Fruit fly (Drosophila melanogaster) whole organism, embryonic: Measurements from ENCODE around the gene PXo.

Experiments
- Bdp1 ChIP-seq: fragments of 200-800 bp; sonication (Bioruptor generic); optimal IDR thresholded peaks from 3 replicates; lab custom pipeline; 2016; ENCODE audit warnings: missing biosample characterization, missing genetic modification characterization
- Bgb ChIP-seq: fragments of 200-800 bp; sonication (Bioruptor generic); IDR thresholded peaks from 2 replicates; pipeline ENCODE4 v1.3.6; 2022; ENCODE audit warnings: missing biosample characterization, missing genetic modification characterization; ENCODE audit not compliant: partially characterized antibody
- CG13287 ChIP-seq: fragments of 200-800 bp; sonication (Bioruptor generic); IDR thresholded peaks from 2 replicates; pipeline ENCODE4 v1.3.6; 2022; ENCODE audit warnings: missing biosample characterization, missing genetic modification characterization; ENCODE audit not compliant: partially characterized antibody
- CG13775 ChIP-seq: fragments of 200-800 bp; sonication (Bioruptor generic); optimal IDR thresholded peaks from 3 replicates; lab custom pipeline; 2017; ENCODE audit warnings: missing biosample characterization, mild to moderate bottlenecking, missing genetic modification characterization
- CG14710 ChIP-seq: fragments of 200-800 bp; sonication (Bioruptor generic); optimal IDR thresholded peaks from 3 replicates; lab custom pipeline; 2019; ENCODE audit warnings: missing biosample characterization, mild to moderate bottlenecking, missing genetic modification characterization, moderate library complexity
- CG15514 ChIP-seq: fragments of 200-800 bp; sonication (Bioruptor generic); optimal IDR thresholded peaks from 3 replicates; lab custom pipeline; 2017; ENCODE audit warnings: missing biosample characterization, missing genetic modification characterization, mild to moderate bottlenecking, moderate library complexity, missing genetic modification reagents
- CG15601 ChIP-seq: fragments of 200-800 bp; sonication (Bioruptor generic); optimal IDR thresholded peaks from 3 replicates; lab custom pipeline; 2019; ENCODE audit warnings: missing biosample characterization, mild to moderate bottlenecking, missing genetic modification characterization, moderate library complexity
- CG17385 ChIP-seq: fragments of 200-800 bp; sonication (Bioruptor generic); optimal IDR thresholded peaks from 3 replicates; lab custom pipeline; 2018; ENCODE audit warnings: missing biosample characterization, mild to moderate bottlenecking, missing genetic modification characterization
- CG2116 ChIP-seq: fragments of 200-800 bp; sonication (Bioruptor generic); optimal IDR thresholded peaks from 3 replicates; lab custom pipeline; 2018; ENCODE audit warnings: missing biosample characterization, mild to moderate bottlenecking, missing genetic modification characterization
- CG30431 ChIP-seq: fragments of 200-800 bp; sonication (Bioruptor generic); optimal IDR thresholded peaks from 2 replicates; lab custom pipeline; 2017; ENCODE audit warnings: missing biosample characterization, missing genetic modification characterization
- CG42726 ChIP-seq: fragments of 200-800 bp; sonication (Bioruptor generic); IDR thresholded peaks from 2 replicates; pipeline ENCODE4 v1.3.6; 2022; ENCODE audit warnings: missing biosample characterization, missing genetic modification characterization; ENCODE audit not compliant: partially characterized antibody
- CG6175 ChIP-seq: fragments of 200-800 bp; sonication (Bioruptor generic); IDR thresholded peaks from 3 replicates; pipeline ENCODE4 v1.3.6; 2022; ENCODE audit warnings: missing biosample characterization, missing genetic modification characterization
- CG6765 ChIP-seq: fragments of 200-800 bp; sonication (Bioruptor generic); optimal IDR thresholded peaks from 3 replicates; lab custom pipeline; 2017; ENCODE audit warnings: missing biosample characterization, mild to moderate bottlenecking, missing genetic modification characterization
- CG8765 ChIP-seq: fragments of 200-800 bp; sonication (Bioruptor generic); IDR thresholded peaks from 2 replicates; pipeline ENCODE4 v1.3.6; 2022; ENCODE audit warnings: missing biosample characterization, missing genetic modification characterization
- Dad ChIP-seq: fragments of 200-800 bp; sonication (Bioruptor generic); optimal IDR thresholded peaks from 3 replicates; lab custom pipeline; 2016; ENCODE audit warnings: missing biosample characterization, missing genetic modification characterization
- Dll ChIP-seq: fragments of 200-800 bp; sonication (Bioruptor generic); IDR thresholded peaks from 4 replicates; pipeline ENCODE4 v1.3.6; 2022; ENCODE audit warnings: missing biosample characterization, missing genetic modification characterization; ENCODE audit not compliant: partially characterized antibody
- Dp ChIP-seq: fragments of 200-800 bp; sonication (Bioruptor generic); optimal IDR thresholded peaks from 2 replicates; lab custom pipeline; 2018; ENCODE audit warnings: missing biosample characterization, mild to moderate bottlenecking, missing genetic modification characterization, moderate library complexity
- Dref ChIP-seq: fragments of 200-800 bp; sonication (Bioruptor generic); IDR thresholded peaks from 2 replicates; pipeline ENCODE4 v1.3.6; 2022; ENCODE audit warnings: missing biosample characterization, missing genetic modification characterization
- E2f1 ChIP-seq: fragments of 200-800 bp; sonication (Bioruptor generic); IDR thresholded peaks from 2 replicates; pipeline ENCODE4 v1.3.6; 2022; ENCODE audit warnings: missing biosample characterization, missing genetic modification characterization
- E2f2 ChIP-seq: fragments of 200-800 bp; sonication (Bioruptor generic); IDR thresholded peaks from 2 replicates; pipeline ENCODE4 v1.3.6; 2022; ENCODE audit warnings: missing biosample characterization, missing genetic modification characterization
- HLH4C ChIP-seq: fragments of 200-800 bp; sonication (Bioruptor generic); IDR thresholded peaks from 3 replicates; pipeline ENCODE4 v1.3.6; 2022; ENCODE audit warnings: missing biosample characterization, missing genetic modification characterization; ENCODE audit not compliant: partially characterized antibody
- HmgD ChIP-seq: fragments of 200-800 bp; sonication (Bioruptor generic); optimal IDR thresholded peaks from 3 replicates; lab custom pipeline; 2016; ENCODE audit warnings: missing biosample characterization, missing genetic modification characterization
- HmgZ ChIP-seq: fragments of 200-800 bp; sonication (Bioruptor generic); optimal IDR thresholded peaks from 2 replicates; lab custom pipeline; 2018; ENCODE audit warnings: missing biosample characterization, mild to moderate bottlenecking, missing genetic modification characterization
- NFAT ChIP-seq: fragments of 200-800 bp; sonication (Bioruptor generic); IDR thresholded peaks from 2 replicates; pipeline ENCODE4 v1.3.6; 2022; ENCODE audit warnings: missing biosample characterization, missing genetic modification characterization
- NfI ChIP-seq: fragments of 200-800 bp; sonication (Bioruptor generic); optimal IDR thresholded peaks from 3 replicates; lab custom pipeline; 2018; ENCODE audit warnings: missing biosample characterization, mild to moderate bottlenecking, missing genetic modification characterization, moderate library complexity
- Opbp ChIP-seq: fragments of 200-800 bp; sonication (Bioruptor generic); IDR thresholded peaks from 3 replicates; pipeline ENCODE4 v1.3.6; 2022; ENCODE audit warnings: missing biosample characterization, missing genetic modification characterization; ENCODE audit not compliant: partially characterized antibody
- Rfx ChIP-seq: fragments of 200-800 bp; sonication (Bioruptor generic); IDR thresholded peaks from 2 replicates; pipeline ENCODE4 v1.3.6; 2022; ENCODE audit warnings: missing biosample characterization, missing genetic modification characterization
- YL-1 ChIP-seq: fragments of 200-800 bp; sonication (Bioruptor generic); optimal IDR thresholded peaks from 3 replicates; lab custom pipeline; 2017; ENCODE audit warnings: missing biosample characterization, mild to moderate bottlenecking, missing genetic modification characterization
- amos ChIP-seq: fragments of 200-800 bp; sonication (Bioruptor generic); IDR thresholded peaks from 2 replicates; pipeline ENCODE4 v1.3.6; 2022; ENCODE audit warnings: missing biosample characterization, missing genetic modification characterization; ENCODE audit not compliant: partially characterized antibody
- ash1 ChIP-seq: fragments of 200-800 bp; sonication (Bioruptor generic); optimal IDR thresholded peaks from 2 replicates; lab custom pipeline; 2018; ENCODE audit warnings: missing biosample characterization, mild to moderate bottlenecking, missing genetic modification characterization
- ato ChIP-seq: fragments of 200-800 bp; sonication (Bioruptor generic); IDR thresholded peaks from 2 replicates; pipeline ENCODE4 v1.3.6; 2022; ENCODE audit warnings: missing biosample characterization, missing genetic modification characterization; ENCODE audit not compliant: partially characterized antibody
- bbx ChIP-seq: fragments of 200-800 bp; sonication (Bioruptor generic); IDR thresholded peaks from 2 replicates; pipeline ENCODE4 v1.3.6; 2022; ENCODE audit warnings: missing biosample characterization, missing genetic modification characterization; ENCODE audit not compliant: partially characterized antibody
- chif ChIP-seq, 2 experiments: fragments of 200-800 bp; sonication (Bioruptor generic); optimal IDR thresholded peaks; 3 replicates each; lab custom pipeline; 2016; ENCODE audit warnings: missing biosample characterization in 2 of 2, missing genetic modification characterization in 2 of 2
- chinmo ChIP-seq: fragments of 200-800 bp; sonication (Bioruptor generic); IDR thresholded peaks from 4 replicates; pipeline ENCODE4 v1.3.6; 2022; ENCODE audit warnings: missing biosample characterization, missing genetic modification characterization; ENCODE audit not compliant: partially characterized antibody
- gro ChIP-seq: fragments of 200-800 bp; sonication (Bioruptor generic); optimal IDR thresholded peaks from 2 replicates; lab custom pipeline; 2016; ENCODE audit warnings: missing biosample characterization, missing genetic modification characterization
- hkb ChIP-seq, 2 experiments: fragments of 200-800 bp in 1 of 2; fragments of >200 bp in 1 of 2; sonication (Bioruptor generic) in 1 of 2; IDR thresholded peaks in 1 of 2; optimal IDR thresholded peaks in 1 of 2; 2 replicates each; pipeline versions ENCODE4 v1.3.6 to Lab custom; 2017 to 2022; ENCODE audit warnings: missing biosample characterization in 1 of 2, missing genetic modification characterization in 1 of 2
- kay ChIP-seq: fragments of 200-800 bp; sonication (Bioruptor generic); optimal IDR thresholded peaks from 2 replicates; lab custom pipeline; 2016; ENCODE audit warnings: missing biosample characterization, missing genetic modification characterization
- klu ChIP-seq: fragments of 200-800 bp; sonication (Bioruptor generic); IDR thresholded peaks from 2 replicates; pipeline ENCODE4 v1.3.6; 2022; ENCODE audit warnings: missing biosample characterization, missing genetic modification characterization
- nerfin-2 ChIP-seq: fragments of 200-800 bp; sonication (Bioruptor generic); IDR thresholded peaks from 2 replicates; pipeline ENCODE4 v1.3.6; 2022; ENCODE audit warnings: missing biosample characterization, missing genetic modification characterization; ENCODE audit not compliant: partially characterized antibody
- phol ChIP-seq: fragments of 200-800 bp; sonication (Bioruptor generic); optimal IDR thresholded peaks from 3 replicates; lab custom pipeline; 2018; ENCODE audit warnings: missing biosample characterization, mild to moderate bottlenecking, missing genetic modification characterization, moderate library complexity
- sisA ChIP-seq: fragments of 200-800 bp; sonication (Bioruptor generic); IDR thresholded peaks from 2 replicates; pipeline ENCODE4 v1.3.6; 2022; ENCODE audit warnings: missing biosample characterization, missing genetic modification characterization
- ssp ChIP-seq: fragments of 200-800 bp; sonication (Bioruptor generic); IDR thresholded peaks from 2 replicates; pipeline ENCODE4 v1.3.6; 2022; ENCODE audit warnings: missing biosample characterization, missing genetic modification characterization
- stwl ChIP-seq: fragments of 200-800 bp; sonication (Bioruptor generic); optimal IDR thresholded peaks from 3 replicates; lab custom pipeline; 2018; ENCODE audit warnings: missing biosample characterization, mild to moderate bottlenecking, missing genetic modification characterization, moderate library complexity
- trem ChIP-seq: fragments of 200-800 bp; optimal IDR thresholded peaks from 3 replicates; lab custom pipeline; 2019; ENCODE audit warnings: missing biosample characterization, mild to moderate bottlenecking, missing genetic modification characterization, moderate library complexity
- unc-4 ChIP-seq: fragments of 200-800 bp; sonication (Bioruptor generic); IDR thresholded peaks from 2 replicates; pipeline ENCODE4 v1.3.6; 2022; ENCODE audit warnings: missing biosample characterization, missing genetic modification characterization; ENCODE audit not compliant: partially characterized antibody
- vvl ChIP-seq: fragments of 200-800 bp; sonication (Bioruptor generic); IDR thresholded peaks from 2 replicates; pipeline ENCODE4 v1.3.6; 2022; ENCODE audit warnings: missing biosample characterization, missing genetic modification characterization

Gene PXo

dm6 chr3L:5899305-5899704, 21.8 kb downstream of the PXo start, which contains the start of gene CG32409 (continued):
- TF ChIP-seq E2f2 (GFP tag; lab: Robert Waterston, UW) (peak; percentile 99), NFAT (GFP tag; lab: Robert Waterston, UW) (no peak), vvl (GFP tag; lab: Robert Waterston, UW) (0 out of 2 replicates have a peak, but pooled peaks have one; percentile 11), Dad (GFP tag; lab: Kevin White, UChicago) (no peak), trem (tag; lab: Kevin White, UChicago) (peak; percentile 58), ato (GFP tag; lab: Robert Waterston, UW) (peak; percentile 31; the same call in 1 of the 2 replicates), ssp (GFP tag; lab: Robert Waterston, UW) (0 out of 2 replicates have a peak, but pooled peaks have one; percentile 7), NfI (GFP tag; lab: Kevin White, UChicago) (no peak), gro (GFP tag; lab: Kevin White, UChicago) (peak; percentile 45), Opbp (GFP tag; lab: Robert Waterston, UW) (peak; percentile 48; the same call in 1 of the 3 replicates), kay (GFP tag; lab: Kevin White, UChicago) (no peak), CG8765 (GFP tag; lab: Robert Waterston, UW) (no peak), HmgD (GFP tag; lab: Kevin White, UChicago) (peak; percentile 27), YL-1 (GFP tag; lab: Kevin White, UChicago) (no peak), CG6175 (no peak), chif (GFP tag; optimal IDR thresholded peaks at IDR 0.05; lab: Kevin White, UChicago) (peak in 1 of 2 experiments; percentile 14)

- peak; percentile 29 for TF ChIP-seq HmgZ (tag; lab: Kevin White, UChicago)
- peak; percentile 54; the same call in 1 of the 3 replicates for TF ChIP-seq HLH4C (GFP tag; lab: Robert Waterston, UW)
- TF ChIP-seq E2f2 (GFP tag; lab: Robert Waterston, UW), result peak; percentile 99
- TF ChIP-seq Dp (GFP tag; lab: Kevin White, UChicago), result peak; percentile 99
- no peak for TF ChIP-seq CG13775 (GFP tag; lab: Kevin White, UChicago)
- TF ChIP-seq Bdp1 (GFP tag; lab: Kevin White, UChicago), result no peak
- TF ChIP-seq CG42726, result peak; percentile 27; the same call in 1 of the 2 replicates
- TF ChIP-seq CG2116 (GFP tag; lab: Kevin White, UChicago), result peak; percentile 83
- no peak for TF ChIP-seq CG30431 (GFP tag; lab: Kevin White, UChicago)
- TF ChIP-seq hkb (optimal IDR thresholded peaks at IDR 0.05; lab: Kevin White, UChicago), result no peak
- TF ChIP-seq hkb (GFP tag; IDR thresholded peaks at IDR 0.05; lab: Robert Waterston, UW), result no peak
- TF ChIP-seq CG14710 (tag; lab: Kevin White, UChicago), result peak; percentile 14
- TF ChIP-seq Dref (GFP tag; lab: Robert Waterston, UW), result peak; percentile 87
- no peak for TF ChIP-seq CG15601
- peak; percentile 50 for TF ChIP-seq bbx (GFP tag; lab: Robert Waterston, UW)
- peak; percentile 52 for TF ChIP-seq stwl (tag; lab: Kevin White, UChicago)
- no peak for TF ChIP-seq klu (GFP tag; lab: Robert Waterston, UW)
- no peak for TF ChIP-seq sisA (GFP tag; lab: Robert Waterston, UW)
- TF ChIP-seq Rfx (GFP tag; lab: Robert Waterston, UW), result no peak
- TF ChIP-seq CG13287, result peak; percentile 70
- TF ChIP-seq ash1 (GFP tag; lab: Kevin White, UChicago), result no peak
- 0 out of 4 replicates have a peak, but pooled peaks have one; percentile 46 for TF ChIP-seq chinmo (GFP tag; lab: Robert Waterston, UW)
- TF ChIP-seq CG6765 (GFP tag; lab: Kevin White, UChicago), result no peak
- peak; percentile 22 for TF ChIP-seq CG15514 (GFP tag; lab: Kevin White, UChicago)
- peak; percentile 45; the same call in 1 of the 2 replicates for TF ChIP-seq Bgb (GFP tag; lab: Robert Waterston, UW)
- peak; percentile 26; the same call in 1 of the 2 replicates for TF ChIP-seq amos (GFP tag; lab: Robert Waterston, UW)
- TF ChIP-seq unc-4 (GFP tag; lab: Robert Waterston, UW), result peak; percentile 58
- peak; percentile 47; the same call in 1 of the 4 replicates for TF ChIP-seq Dll (GFP tag; lab: Robert Waterston, UW)
- peak; percentile 20 for TF ChIP-seq phol (tag; lab: Kevin White, UChicago)
- no peak for TF ChIP-seq CG17385 (GFP tag; lab: Kevin White, UChicago)
- TF ChIP-seq E2f1 (GFP tag; lab: Robert Waterston, UW), result peak; percentile 83
- 0 out of 2 replicates have a peak, but pooled peaks have one; percentile 22 for TF ChIP-seq nerfin-2
Observed at dm6 chr3L:5897228-5897688, 23.9 kb downstream of the PXo start, which contains the start of the genes PolE2 and CG5592. Gene PolE2 (minus strand): TSS chr3L:5897435. Gene CG5592 (plus strand): TSS chr3L:5897638.
